Worm (Caenorhabditis elegans) whole organism, L4/young adult: ENCODE data around the gene str-16.

Experiments
- W03F9.2 ChIP-seq: fragments of 150-350 bp; optimal IDR thresholded peaks from 2 replicates; lab custom pipeline; 2014; ENCODE audit warnings: missing biosample characterization, missing genetic modification characterization
- dao-5 ChIP-seq: sonication (generic microtip); optimal IDR thresholded peaks from 2 replicates; lab custom pipeline; 2016; ENCODE audit warnings: missing genotype, missing genetic modification characterization, moderate library complexity, missing compliant biosample characterization
- him-1 ChIP-seq: sonication (generic microtip); optimal IDR thresholded peaks from 2 replicates; lab custom pipeline; 2016; ENCODE audit warnings: missing genotype, missing genetic modification reagents, missing genetic modification characterization, missing compliant biosample characterization

Gene str-16

DNA sequence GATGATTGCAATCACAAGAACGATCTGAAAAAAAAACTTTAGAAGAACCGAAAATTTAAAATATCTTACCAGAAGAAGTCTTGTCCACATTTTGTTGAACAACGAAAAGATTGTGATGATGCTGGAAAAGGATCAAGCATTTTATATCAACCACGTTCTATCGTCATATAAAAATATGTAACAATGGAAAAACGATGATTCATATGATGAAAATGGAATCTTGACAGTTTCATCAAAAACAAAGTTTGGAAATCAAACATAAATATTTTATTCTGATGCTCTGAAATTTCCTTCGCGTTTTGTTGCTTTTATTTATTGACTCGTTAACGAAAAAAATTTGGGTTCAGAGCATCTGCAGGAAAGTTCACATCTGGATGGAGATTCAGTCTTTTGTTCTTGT, at the start of gene str-16, which contains the start of gene K08D9.9:
TSS of gene str-16 (plus strand) at position 266 of the 400 bp plus-strand sequence.
TSS of gene K08D9.9 (minus strand) at position 101 of the 400 bp plus-strand sequence.
- TF ChIP-seq W03F9.2 (tag; lab: Kevin White, UChicago) (no peak), dao-5 (tag; lab: Kevin White, UChicago) (no peak), him-1 (tag; lab: Kevin White, UChicago) (no peak)

ce11 chrV:3188043-3188442, 48.6 kb upstream of the str-16 start, which contains the start of gene lag-2:
TSS of gene lag-2 (plus strand) at chrV:3188343.
- TF ChIP-seq dao-5 (tag; lab: Kevin White, UChicago) (no peak), him-1 (tag; lab: Kevin White, UChicago) (no peak), W03F9.2 (tag; lab: Kevin White, UChicago) (no peak)

DNA sequence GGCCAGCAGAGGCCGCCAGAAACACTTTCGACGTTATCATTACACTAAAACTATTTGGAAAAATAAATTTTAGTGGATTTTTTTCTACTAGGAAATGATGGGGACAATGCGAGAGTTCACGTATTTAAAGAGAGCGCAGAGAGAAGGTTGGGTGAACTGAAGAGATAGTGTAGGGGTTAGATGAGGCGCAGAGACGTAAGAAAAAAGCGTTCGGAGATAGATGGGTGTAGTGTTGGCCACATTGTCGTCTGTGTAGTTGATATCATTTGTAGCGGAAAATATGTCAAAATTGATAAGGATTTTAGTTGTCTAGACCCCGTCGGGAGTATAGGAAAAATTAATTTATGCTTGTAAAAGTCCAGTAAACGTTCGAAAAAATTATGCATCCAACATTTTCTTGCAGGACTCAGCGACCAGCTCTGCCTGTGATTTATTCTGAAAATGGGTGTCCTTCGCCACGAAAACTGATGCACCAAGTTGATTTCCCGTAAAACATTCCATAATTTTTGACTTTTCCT, 43.5 kb upstream of the str-16 start, which contains the start of the genes Y73C8B.3 and Y73C8B.9:
TSS of gene Y73C8B.3 (minus strand) at position 147 of the 518 bp plus-strand sequence.
TSS of gene Y73C8B.9 (plus strand) at position 468 of the 518 bp plus-strand sequence.
- TF ChIP-seq W03F9.2 (tag; lab: Kevin White, UChicago) (no peak), him-1 (tag; lab: Kevin White, UChicago) (no peak), dao-5 (tag; lab: Kevin White, UChicago) (no peak)

DNA sequence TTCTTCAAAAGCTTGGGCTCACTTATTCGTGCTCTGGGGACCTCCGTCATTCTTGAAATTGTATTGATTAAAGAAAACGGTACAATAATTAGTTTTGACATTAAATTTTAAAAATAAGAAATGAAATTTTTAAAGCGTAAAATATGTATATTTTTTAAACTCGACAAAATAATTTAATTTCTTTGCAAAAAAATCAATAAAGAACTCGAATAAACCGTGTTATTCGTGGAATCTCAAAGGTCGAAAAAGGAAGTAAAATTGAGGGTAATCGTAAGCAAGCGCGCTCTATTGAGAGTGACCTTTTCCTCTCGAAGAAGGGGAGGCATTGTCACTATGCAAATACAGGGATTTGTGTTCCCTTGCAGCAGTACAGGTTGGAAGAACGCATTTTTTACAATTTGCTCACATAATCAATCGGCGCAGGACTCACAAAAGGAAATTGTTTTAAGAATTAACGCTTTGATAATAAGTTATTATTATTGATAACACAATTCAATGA, 41.7 kb upstream of the str-16 start, which contains the start of gene Y73C8B.2:
TSS of gene Y73C8B.2 (minus strand) at position 51 of the 499 bp plus-strand sequence.
- TF ChIP-seq him-1 (tag; lab: Kevin White, UChicago) (no peak), W03F9.2 (tag; lab: Kevin White, UChicago) (no peak), dao-5 (tag; lab: Kevin White, UChicago) (no peak)

DNA sequence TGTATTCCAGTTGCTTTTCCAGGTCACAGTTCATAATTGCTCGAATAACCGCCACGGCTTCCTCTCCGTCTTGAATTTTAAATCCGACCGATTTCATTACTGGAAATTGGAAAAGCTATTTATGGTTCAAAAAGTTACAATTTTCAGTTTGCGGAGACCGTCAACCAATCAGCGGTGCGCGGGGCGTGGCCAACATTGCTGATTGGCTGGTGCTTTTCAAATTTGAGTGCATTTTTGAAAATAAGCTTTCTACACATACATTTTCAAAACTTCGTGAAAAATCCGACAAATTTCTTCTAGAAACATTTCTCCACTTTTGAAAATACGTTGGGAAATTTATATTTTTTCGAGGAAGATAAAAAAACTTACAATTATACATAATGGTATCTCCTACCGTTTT, 40.9 kb upstream of the str-16 start:
- TF ChIP-seq W03F9.2 (tag; lab: Kevin White, UChicago) (no peak), dao-5 (tag; lab: Kevin White, UChicago) (no peak), him-1 (tag; lab: Kevin White, UChicago) (no peak)

ce11 chrV:3196832-3197329, 39.8 kb upstream of the str-16 start, which contains the start of the genes Y73C8B.1 and Y73C8B.5:
TSS of gene Y73C8B.1 (minus strand) at chrV:3196882.
TSS of gene Y73C8B.5 (plus strand) at chrV:3197268.
- TF ChIP-seq dao-5 (tag; lab: Kevin White, UChicago) (no peak), W03F9.2 (tag; lab: Kevin White, UChicago) (no peak), him-1 (tag; lab: Kevin White, UChicago) (no peak)

DNA sequence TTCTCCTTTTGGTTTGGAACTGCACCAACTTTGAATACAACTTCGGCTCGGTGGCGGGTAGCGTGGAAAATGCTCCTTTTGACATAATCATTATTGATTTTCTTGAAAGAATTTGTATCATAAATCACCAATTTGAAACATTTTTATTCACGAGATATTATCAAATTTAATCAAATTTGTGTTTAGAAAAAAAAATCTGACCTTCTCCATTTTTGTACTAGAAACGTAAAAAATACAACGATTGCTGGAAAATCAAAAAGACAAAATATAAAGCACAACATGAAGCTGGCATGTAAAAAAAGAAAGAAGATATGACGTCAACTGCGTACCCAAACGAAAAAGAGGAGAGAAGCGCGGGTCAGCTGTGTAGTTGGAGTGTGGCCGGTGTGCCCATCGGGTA, 36.4 kb upstream of the str-16 start, which contains the start of gene K08D9.4:
TSS of gene K08D9.4 (minus strand) at position 101 of the 400 bp plus-strand sequence.
- TF ChIP-seq dao-5 (tag; lab: Kevin White, UChicago) (no peak), W03F9.2 (tag; lab: Kevin White, UChicago) (no peak), him-1 (tag; lab: Kevin White, UChicago) (no peak)

ce11 chrV:3204433-3204832, 32.2 kb upstream of the str-16 start:
- TF ChIP-seq W03F9.2 (tag; lab: Kevin White, UChicago) (no peak), dao-5 (tag; lab: Kevin White, UChicago) (no peak), him-1 (tag; lab: Kevin White, UChicago) (no peak)

ce11 chrV:3208940-3209339, 27.7 kb upstream of the str-16 start:
- no peak for TF ChIP-seq dao-5 (tag; lab: Kevin White, UChicago)
- no peak for TF ChIP-seq him-1 (tag; lab: Kevin White, UChicago)
- TF ChIP-seq W03F9.2 (tag; lab: Kevin White, UChicago): no peak

DNA sequence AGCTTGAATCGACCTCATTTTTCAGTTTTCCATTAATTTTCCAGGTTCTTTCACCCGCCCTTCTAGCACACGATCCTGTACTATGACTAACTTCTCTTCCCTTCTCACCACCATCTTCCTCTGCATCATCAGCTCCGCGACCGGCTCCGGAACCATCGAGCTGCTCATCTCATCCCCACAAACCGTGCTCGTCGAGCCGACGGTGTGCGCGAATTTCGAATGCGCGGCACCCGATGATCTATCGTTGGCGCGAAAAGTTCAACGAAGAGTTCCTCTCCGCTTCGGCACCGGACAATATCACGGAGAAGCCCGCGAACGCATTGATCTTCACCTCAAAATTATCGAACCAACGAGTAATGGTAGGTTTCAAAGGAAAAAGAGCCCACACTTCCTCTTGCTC, 26.5 kb upstream of the str-16 start, which contains the start of gene apx-1:
TSS of gene apx-1 (plus strand) at position 50 of the 400 bp plus-strand sequence.
- TF ChIP-seq W03F9.2 (tag; lab: Kevin White, UChicago): no peak
- no peak for TF ChIP-seq dao-5 (tag; lab: Kevin White, UChicago)
- no peak for TF ChIP-seq him-1 (tag; lab: Kevin White, UChicago)

- TF ChIP-seq him-1 (tag; lab: Kevin White, UChicago) (no peak), W03F9.2 (tag; lab: Kevin White, UChicago) (no peak), dao-5 (tag; lab: Kevin White, UChicago) (no peak)
These were observed 18.1 kb upstream of the str-16 start for ce11 chrV:3218604-3219003.

DNA sequence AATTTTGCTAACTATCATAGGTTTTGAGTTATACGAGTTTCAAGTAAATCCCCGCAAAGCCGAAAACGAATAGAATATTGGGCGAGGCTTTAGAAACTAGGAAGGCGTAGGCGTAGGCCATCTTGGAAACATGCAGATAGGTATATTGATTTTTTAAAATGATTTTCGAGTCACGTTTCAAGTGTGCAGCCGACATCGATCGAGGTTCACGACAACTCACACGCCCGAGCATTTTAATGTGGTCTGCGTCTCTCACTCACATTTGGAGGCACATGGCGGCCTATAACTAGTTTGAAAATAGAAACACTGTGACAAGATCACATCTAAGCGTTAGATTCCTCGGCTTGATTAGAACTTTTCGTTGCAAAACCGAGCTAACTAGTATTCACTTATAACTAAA, 9.3 kb upstream of the str-16 start, which contains the start of gene K08D9.2:
TSS of gene K08D9.2 (plus strand) at position 301 of the 400 bp plus-strand sequence.
- TF ChIP-seq W03F9.2 (tag; lab: Kevin White, UChicago): no peak
- no peak for TF ChIP-seq him-1 (tag; lab: Kevin White, UChicago)
- TF ChIP-seq dao-5 (tag; lab: Kevin White, UChicago): no peak

ce11 chrV:3230150-3230549, 6.5 kb upstream of the str-16 start:
- no peak for TF ChIP-seq W03F9.2 (tag; lab: Kevin White, UChicago)
- TF ChIP-seq him-1 (tag; lab: Kevin White, UChicago): no peak
- no peak for TF ChIP-seq dao-5 (tag; lab: Kevin White, UChicago)
